Fruit fly (Drosophila melanogaster): ENCODE data around the gene Tango4.

Tango4 gene

DNA sequence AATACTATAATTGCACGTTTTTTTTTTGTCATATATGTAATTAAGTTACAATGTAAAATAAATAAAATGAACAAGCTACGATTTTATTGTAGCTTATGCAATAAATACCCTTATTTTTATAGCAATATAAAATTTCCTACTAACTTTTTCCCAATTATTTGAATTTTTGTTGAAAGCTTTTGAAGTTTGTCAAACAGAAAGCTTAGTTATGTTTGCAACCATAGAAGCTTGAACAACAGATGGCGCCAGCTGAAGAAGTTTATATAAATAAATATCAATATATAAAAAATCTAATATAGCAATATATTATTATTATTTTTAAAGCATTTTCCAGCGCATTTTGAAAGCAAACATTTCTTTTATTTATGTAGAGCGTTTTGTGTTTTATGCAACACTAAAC, 14.3 kb downstream of the Tango4 start (continued):
- TF ChIP-seq Mes4 (GFP tag; optimal IDR thresholded peaks at IDR 0.05) (no peak), CG1792 (GFP tag; optimal IDR thresholded peaks at IDR 0.05) (no peak), bab2 (GFP tag; optimal IDR thresholded peaks at IDR 0.05) (no peak), chif (GFP tag; optimal IDR thresholded peaks at IDR 0.05) (no peak), ac (GFP tag; optimal IDR thresholded peaks at IDR 0.05) (no peak), disco-r (GFP tag; optimal IDR thresholded peaks at IDR 0.05) (no peak), CG9797 (GFP tag; optimal IDR thresholded peaks at IDR 0.05) (no peak), dpn (GFP tag; optimal IDR thresholded peaks at IDR 0.05) (no peak), bbx (GFP tag; IDR thresholded peaks at IDR 0.05; ENCODE audit: partially characterized antibody) (no peak), kni (GFP tag; optimal IDR thresholded peaks at IDR 0.05) (no peak), dmrt11E (tag; optimal IDR thresholded peaks at IDR 0.05) (no peak), Nf-YA (GFP tag; IDR thresholded peaks at IDR 0.05) (no peak), gfzf (GFP tag; optimal IDR thresholded peaks at IDR 0.05) (no peak), sug (tag; optimal IDR thresholded peaks at IDR 0.05) (no peak), bsh (GFP tag; optimal IDR thresholded peaks at IDR 0.05) (no peak), CG12942 (GFP tag; optimal IDR thresholded peaks at IDR 0.05) (no peak), Dip2 (GFP tag; IDR thresholded peaks at IDR 0.05) (peak; percentile 89), p53 (GFP tag; optimal IDR thresholded peaks at IDR 0.05) (no peak), CG14014 (GFP tag; IDR thresholded peaks at IDR 0.05) (no peak), CG3065 (GFP tag; optimal IDR thresholded peaks at IDR 0.05) (no peak), phol (tag; optimal IDR thresholded peaks at IDR 0.05) (no peak), CG2875 (GFP tag; optimal IDR thresholded peaks at IDR 0.05) (no peak), amos (GFP tag; IDR thresholded peaks at IDR 0.05; ENCODE audit: partially characterized antibody) (no peak), CG12659 (GFP tag; optimal IDR thresholded peaks at IDR 0.05) (no peak), CG3726 (GFP tag; IDR thresholded peaks at IDR 0.05) (no peak), Sry-δ (GFP tag; optimal IDR thresholded peaks at IDR 0.05) (no peak), CG43689 (GFP tag; IDR thresholded peaks at IDR 0.05) (no peak), lab (GFP tag; optimal IDR thresholded peaks at IDR 0.05) (no peak), Deaf1 (tag; optimal IDR thresholded peaks at IDR 0.05) (no peak), ara (GFP tag; IDR thresholded peaks at IDR 0.05) (no peak), CG17359 (tag; optimal IDR thresholded peaks at IDR 0.05) (no peak), al (GFP tag; IDR thresholded peaks at IDR 0.05) (no peak), Med (GFP tag) (peak; percentile 7), CG11456 (GFP tag; IDR thresholded peaks at IDR 0.05) (no peak), Eip74EF (GFP tag; optimal IDR thresholded peaks at IDR 0.05) (no peak), CG1024 (GFP tag; IDR thresholded peaks at IDR 0.05) (no peak), Myb (GFP tag; optimal IDR thresholded peaks at IDR 0.05) (peak; percentile 1), Dad (GFP tag; optimal IDR thresholded peaks at IDR 0.05) (no peak), aop (GFP tag; IDR thresholded peaks at IDR 0.05) (no peak), az2 (GFP tag; optimal IDR thresholded peaks at IDR 0.05) (no peak), wor (GFP tag; IDR thresholded peaks at IDR 0.05) (no peak), Hmx (GFP tag; optimal IDR thresholded peaks at IDR 0.05) (no peak), CG3838 (GFP tag; optimal IDR thresholded peaks at IDR 0.05) (no peak), CG6272 (GFP tag; IDR thresholded peaks at IDR 0.05) (no peak), ham (GFP tag; IDR thresholded peaks at IDR 0.05) (no peak), cato (GFP tag; optimal IDR thresholded peaks at IDR 0.05; ENCODE audit: borderline replicate concordance) (no peak), BtbVII (GFP tag; optimal IDR thresholded peaks at IDR 0.05) (no peak), CkIIα-i1 (GFP tag; IDR thresholded peaks at IDR 0.05) (no peak), CG10209 (GFP tag; optimal IDR thresholded peaks at IDR 0.05) (no peak), CG8089 (GFP tag; optimal IDR thresholded peaks at IDR 0.05) (no peak), sima (GFP tag; optimal IDR thresholded peaks at IDR 0.05) (no peak), CG15601 (tag; optimal IDR thresholded peaks at IDR 0.05) (peak; percentile 7)

Measured in whole organism, embryonic.